Worm (Caenorhabditis elegans) whole organism, young adult: ENCODE data around the gene F26A1.3.

Experiments
- B0336.3 ChIP-seq: fragments of 200-800 bp; sonication (Bioruptor generic); IDR thresholded peaks from 2 replicates; pipeline ENCODE4 v1.3.6; 2022; ENCODE audit warnings: missing genetic modification characterization, missing compliant biosample characterization
- C17E4.6 ChIP-seq: fragments of 200-800 bp; sonication (Bioruptor generic); IDR thresholded peaks from 2 replicates; pipeline ENCODE4 v1.3.6; 2022; ENCODE audit warnings: missing genetic modification reagents, missing genetic modification characterization, missing compliant biosample characterization
- F10E7.11 ChIP-seq: sonication (generic microtip); optimal IDR thresholded peaks from 2 replicates; lab custom pipeline; 2017; ENCODE audit warnings: mild to moderate bottlenecking, missing genetic modification characterization, moderate library complexity, missing compliant biosample characterization
- F22D6.2 ChIP-seq: sonication (generic microtip); optimal IDR thresholded peaks from 2 replicates; lab custom pipeline; 2016; ENCODE audit warnings: mild to moderate bottlenecking, missing genetic modification characterization, missing compliant biosample characterization
- F23B12.7 ChIP-seq: sonication (generic microtip); optimal IDR thresholded peaks from 2 replicates; lab custom pipeline; 2017; ENCODE audit warnings: missing genetic modification characterization, mild to moderate bottlenecking, missing compliant biosample characterization, antibody characterized with exemption, moderate library complexity; ENCODE audit not compliant: insufficient read depth
- F52B5.7 ChIP-seq: sonication (generic microtip); optimal IDR thresholded peaks from 2 replicates; lab custom pipeline; 2016; ENCODE audit warnings: mild to moderate bottlenecking, missing genetic modification characterization, missing compliant biosample characterization
- K11D2.4 ChIP-seq: fragments of 200-800 bp; sonication (Bioruptor generic); IDR thresholded peaks from 2 replicates; pipeline ENCODE4 v1.3.6; 2022; ENCODE audit warnings: missing genetic modification reagents, missing genetic modification characterization, missing compliant biosample characterization
- T07F8.4 ChIP-seq: sonication (generic microtip); optimal IDR thresholded peaks from 2 replicates; lab custom pipeline; 2016; ENCODE audit warnings: mild to moderate bottlenecking, missing genetic modification characterization, moderate library complexity, missing compliant biosample characterization
- Y67H2A.10 ChIP-seq: fragments of 200-800 bp; sonication (Bioruptor generic); conservative IDR thresholded peaks from 2 replicates; pipeline ENCODE4 v1.3.6; 2022; ENCODE audit warnings: missing genetic modification reagents, missing genetic modification characterization, missing compliant biosample characterization
- akir-1 ChIP-seq: fragments of 200-800 bp; sonication (Bioruptor generic); optimal IDR thresholded peaks from 2 replicates; lab custom pipeline; 2018; ENCODE audit warnings: mild to moderate bottlenecking, missing genetic modification characterization, moderate library complexity, missing compliant biosample characterization
- atf-7 ChIP-seq: sonication (generic microtip); optimal IDR thresholded peaks from 2 replicates; lab custom pipeline; 2017; ENCODE audit warnings: mild to moderate bottlenecking, missing genetic modification characterization, missing compliant biosample characterization
- ceh-40 ChIP-seq: fragments of 200-800 bp; sonication (Bioruptor generic); IDR thresholded peaks from 2 replicates; pipeline ENCODE4 v1.3.6; 2022; ENCODE audit warnings: missing genetic modification characterization, missing compliant biosample characterization
- die-1 ChIP-seq: sonication (generic microtip); optimal IDR thresholded peaks from 2 replicates; lab custom pipeline; 2016; ENCODE audit warnings: missing genotype, mild to moderate bottlenecking, missing genetic modification characterization, missing compliant biosample characterization
- dox-1 ChIP-seq: fragments of 200-800 bp; sonication (Bioruptor generic); IDR thresholded peaks from 2 replicates; pipeline ENCODE4 v1.3.6; 2022; ENCODE audit warnings: missing genetic modification reagents, missing genetic modification characterization, missing compliant biosample characterization
- efl-1 ChIP-seq: fragments of 150-350 bp; optimal IDR thresholded peaks from 2 replicates; lab custom pipeline; 2014; ENCODE audit warnings: missing biosample characterization, missing genetic modification reagents, missing genetic modification characterization
- lag-1 ChIP-seq: fragments of 200-800 bp; sonication (Bioruptor generic); IDR thresholded peaks from 2 replicates; pipeline ENCODE4 v1.3.6; 2022; ENCODE audit warnings: missing genetic modification reagents, missing genetic modification characterization, missing compliant biosample characterization
- lir-1 ChIP-seq: fragments of 200-800 bp; sonication (Bioruptor generic); conservative IDR thresholded peaks from 2 replicates; pipeline ENCODE4 v1.3.6; 2022; ENCODE audit warnings: missing genetic modification reagents, missing genetic modification characterization, missing compliant biosample characterization
- lsl-1 ChIP-seq: fragments of 200-800 bp; sonication (Bioruptor generic); optimal IDR thresholded peaks from 2 replicates; lab custom pipeline; 2018; ENCODE audit warnings: mild to moderate bottlenecking, missing genetic modification characterization, moderate library complexity, missing compliant biosample characterization
- madf-6 ChIP-seq: fragments of 200-800 bp; sonication (Bioruptor generic); IDR thresholded peaks from 2 replicates; pipeline ENCODE4 v1.3.6; 2022; ENCODE audit warnings: missing genetic modification reagents, missing genetic modification characterization, missing compliant biosample characterization
- mcd-1 ChIP-seq: fragments of 200-800 bp; sonication (Bioruptor generic); IDR thresholded peaks from 2 replicates; pipeline ENCODE4 v1.3.6; 2022; ENCODE audit warnings: missing genetic modification reagents, missing genetic modification characterization, missing compliant biosample characterization
- mes-4 ChIP-seq: sonication (generic microtip); optimal IDR thresholded peaks from 2 replicates; lab custom pipeline; 2016; ENCODE audit warnings: missing genotype, missing genetic modification characterization, missing compliant biosample characterization
- nfya-1 ChIP-seq: sonication (generic microtip); optimal IDR thresholded peaks from 2 replicates; lab custom pipeline; 2017; ENCODE audit warnings: antibody characterized with exemption, missing compliant biosample characterization, missing genetic modification characterization, borderline replicate concordance; ENCODE audit not compliant: insufficient read depth
- nfyb-1 ChIP-seq: fragments of 200-800 bp; sonication (Bioruptor generic); IDR thresholded peaks from 2 replicates; pipeline ENCODE4 v1.3.6; 2022; ENCODE audit warnings: missing genetic modification reagents, missing genetic modification characterization, missing compliant biosample characterization
- nhr-80 ChIP-seq: sonication (generic microtip); optimal IDR thresholded peaks from 2 replicates; lab custom pipeline; 2016; ENCODE audit warnings: missing genetic modification characterization, missing compliant biosample characterization
- rec-8 ChIP-seq, 2 experiments: sonication (generic microtip); optimal IDR thresholded peaks; 2 replicates each; lab custom pipeline; 2016; ENCODE audit warnings: mild to moderate bottlenecking in 2 of 2, missing genetic modification characterization in 2 of 2, missing genetic modification reagents in 2 of 2, missing genotype in 2 of 2, missing biosample characterization in 1 of 2, missing compliant biosample characterization in 1 of 2, moderate library complexity in 1 of 2
- snpc-1.1 ChIP-seq: sonication (generic microtip); optimal IDR thresholded peaks from 2 replicates; lab custom pipeline; 2017; ENCODE audit warnings: missing genetic modification characterization, mild to moderate bottlenecking, missing compliant biosample characterization, antibody characterized with exemption, moderate library complexity, missing genotype, missing genetic modification reagents; ENCODE audit not compliant: insufficient read depth
- snpc-3.4 ChIP-seq: sonication (generic microtip); optimal IDR thresholded peaks from 2 replicates; lab custom pipeline; 2017; ENCODE audit warnings: missing genetic modification characterization, mild to moderate bottlenecking, missing compliant biosample characterization, antibody characterized with exemption, moderate library complexity, missing genotype, missing genetic modification reagents
- sptf-2 ChIP-seq: fragments of 200-800 bp; sonication (Bioruptor generic); optimal IDR thresholded peaks from 2 replicates; lab custom pipeline; 2018; ENCODE audit warnings: mild to moderate bottlenecking, missing genetic modification characterization, missing compliant biosample characterization
- tbp1 ChIP-seq: fragments of 200-800 bp; sonication (Bioruptor generic); optimal IDR thresholded peaks from 2 replicates; lab custom pipeline; 2018; ENCODE audit warnings: mild to moderate bottlenecking, missing genetic modification characterization, missing compliant biosample characterization
- zfh-2 ChIP-seq: fragments of 200-800 bp; sonication (Bioruptor generic); conservative IDR thresholded peaks from 2 replicates; pipeline ENCODE4 v1.3.6; 2022; ENCODE audit warnings: missing genetic modification reagents, missing genetic modification characterization, missing compliant biosample characterization
- ztf-28 ChIP-seq: fragments of 200-800 bp; sonication (Bioruptor generic); IDR thresholded peaks from 2 replicates; pipeline ENCODE4 v1.3.6; 2022; ENCODE audit warnings: missing genetic modification reagents, missing genetic modification characterization, missing compliant biosample characterization

The F26A1.3 gene

DNA sequence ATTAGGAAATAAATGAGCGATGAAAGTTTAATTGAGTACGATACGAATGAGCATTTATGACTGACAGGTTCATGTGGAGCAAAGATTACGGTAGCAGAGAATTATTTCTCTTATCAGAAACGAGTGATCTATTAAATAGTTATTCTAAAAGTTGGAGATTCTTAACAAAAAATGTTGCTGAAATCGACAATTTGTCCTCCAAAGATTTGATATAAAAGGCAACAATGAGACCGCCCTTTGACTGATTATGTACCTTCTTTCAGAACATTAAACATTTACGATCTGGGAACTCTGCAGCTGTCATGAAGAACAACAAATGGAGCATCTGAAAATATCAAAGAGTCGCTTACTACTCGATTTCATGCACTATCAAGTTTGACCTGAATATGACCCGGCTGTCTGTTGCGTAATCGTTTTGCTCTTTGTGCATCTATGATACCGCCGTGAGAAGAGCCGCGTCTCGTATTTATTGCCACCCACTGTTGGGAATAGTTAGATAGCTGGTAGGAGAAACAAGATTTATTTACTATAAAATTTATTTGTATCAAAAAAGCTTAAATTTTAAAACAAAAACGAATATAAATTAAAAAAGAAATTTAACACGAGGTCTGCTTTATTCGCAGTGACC lies 17.1 kb upstream of the F26A1.3 start, which contains the start of gene pal-1:
pal-1 (minus strand) TSS at position 51 of the 628 bp plus-strand sequence.
- no peak for TF ChIP-seq ztf-28 (GFP tag; lab: Robert Waterston, UW)
- no peak for TF ChIP-seq snpc-1.1
- no peak for TF ChIP-seq F23B12.7

DNA sequence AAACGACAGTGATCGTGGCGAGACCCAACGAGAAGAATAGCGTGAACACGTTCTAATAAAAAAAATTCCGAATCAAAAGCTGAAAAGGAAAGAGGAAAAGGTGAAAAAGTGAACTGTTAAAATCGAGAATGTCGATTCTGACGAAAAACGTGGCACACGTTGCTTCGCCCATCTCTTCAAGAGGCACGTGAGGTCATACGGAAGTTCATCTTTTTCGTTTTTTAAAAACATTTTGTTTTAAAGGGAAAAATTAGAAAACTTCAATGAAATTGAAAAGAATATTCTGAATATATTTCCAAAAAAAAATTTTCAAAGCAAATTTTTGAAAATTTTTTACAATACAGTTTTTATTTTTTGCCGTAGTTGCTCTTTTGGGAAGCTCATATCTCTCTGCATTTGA lies 15.5 kb upstream of the F26A1.3 start, which contains the start of gene C38D4.7:
C38D4.7 (minus strand) TSS at position 101 of the 400 bp plus-strand sequence.
- TF ChIP-seq dox-1 (GFP tag; lab: Robert Waterston, UW): no peak
- TF ChIP-seq sptf-2 (GFP tag; lab: Kevin White, UChicago): no peak
- TF ChIP-seq lsl-1 (GFP tag; lab: Kevin White, UChicago): no peak
- TF ChIP-seq atf-7: no peak
- TF ChIP-seq nfyb-1: no peak
- no peak for TF ChIP-seq C17E4.6 (GFP tag; lab: Robert Waterston, UW)
- no peak for TF ChIP-seq mes-4 (tag; lab: Kevin White, UChicago)
- TF ChIP-seq F22D6.2: no peak
- TF ChIP-seq tbp1 (GFP tag; lab: Kevin White, UChicago): no peak
- no peak for TF ChIP-seq B0336.3
- TF ChIP-seq snpc-3.4 (tag; lab: Kevin White, UChicago): no peak
- TF ChIP-seq rec-8 (tag; optimal IDR thresholded peaks at IDR 0.05; lab: Kevin White, UChicago): no peak
- TF ChIP-seq F10E7.11 (tag; lab: Kevin White, UChicago): no peak
- TF ChIP-seq die-1 (tag; lab: Kevin White, UChicago): no peak
- no peak for TF ChIP-seq lir-1
- no peak for TF ChIP-seq snpc-1.1
- TF ChIP-seq ztf-28 (GFP tag; lab: Robert Waterston, UW): no peak
- no peak for TF ChIP-seq madf-6 (GFP tag; lab: Robert Waterston, UW)

DNA sequence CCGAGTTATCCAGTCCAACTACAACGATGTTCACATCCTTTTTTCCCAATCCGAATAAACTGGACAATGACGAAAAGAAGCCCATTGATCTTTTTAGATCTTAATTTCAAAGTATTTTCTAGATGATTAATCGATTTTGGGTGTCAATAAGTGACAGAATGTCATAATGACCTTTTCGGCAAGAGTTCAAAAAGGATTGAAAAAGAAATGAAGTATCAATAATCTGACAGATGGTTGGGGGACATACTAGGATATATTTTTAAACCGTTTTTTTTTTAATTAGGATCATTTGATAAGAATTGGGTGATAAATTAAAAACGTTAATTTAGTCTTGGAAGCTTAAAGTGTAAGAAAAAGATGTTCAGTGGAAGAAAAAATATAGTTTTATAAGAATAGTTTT lies 12.0 kb upstream of the F26A1.3 start, which contains the start of gene arl-6:
arl-6 (minus strand) TSS at position 101 of the 400 bp plus-strand sequence.
- TF ChIP-seq dox-1 (GFP tag; lab: Robert Waterston, UW) (no peak), lag-1 (GFP tag; lab: Robert Waterston, UW) (no peak), T07F8.4 (tag; lab: Kevin White, UChicago) (no peak), zfh-2 (GFP tag; lab: Robert Waterston, UW) (no peak)

ce11 chrIII:4817240-4817639 lies 9.5 kb upstream of the F26A1.3 start, which contains the start of gene F26A1.4:
F26A1.4 (plus strand) TSS chrIII:4817540.
- TF ChIP-seq nhr-80 (tag; lab: Kevin White, UChicago): no peak
- no peak for TF ChIP-seq akir-1 (GFP tag; lab: Kevin White, UChicago)
- no peak for TF ChIP-seq dox-1 (GFP tag; lab: Robert Waterston, UW)
- TF ChIP-seq ceh-40 (GFP tag; lab: Robert Waterston, UW): no peak
- TF ChIP-seq sptf-2 (GFP tag; lab: Kevin White, UChicago): no peak
- no peak for TF ChIP-seq efl-1
- TF ChIP-seq Y67H2A.10 (GFP tag; lab: Robert Waterston, UW): no peak
- TF ChIP-seq K11D2.4 (GFP tag; lab: Robert Waterston, UW): no peak
- TF ChIP-seq nfya-1 (tag; lab: Kevin White, UChicago): no peak
- TF ChIP-seq snpc-3.4 (tag; lab: Kevin White, UChicago): no peak
- no peak for TF ChIP-seq T07F8.4 (tag; lab: Kevin White, UChicago)
- TF ChIP-seq F52B5.7 (tag; lab: Kevin White, UChicago): no peak
- TF ChIP-seq mcd-1 (GFP tag; lab: Robert Waterston, UW): no peak
